Worm (Caenorhabditis elegans): ENCODE measurements around the gene srx-86.

srx-86 gene

ce11 chrV:11562643-11563042, at the start of gene srx-86:
Gene srx-86 (plus strand): TSS chrV:11562943.
- no peak for TF ChIP-seq hmg-4 (GFP tag; optimal IDR thresholded peaks at IDR 0.05)
- no peak for TF ChIP-seq sea-1 (GFP tag; conservative IDR thresholded peaks at IDR 0.05)
- TF ChIP-seq ets-7 (tag; optimal IDR thresholded peaks at IDR 0.05) = no peak
- TF ChIP-seq B0310.2 (tag; optimal IDR thresholded peaks at IDR 0.05) = no peak
- no peak for TF ChIP-seq tbx-37 (GFP tag; conservative IDR thresholded peaks at IDR 0.05)
- no peak for TF ChIP-seq aly-1 (tag; optimal IDR thresholded peaks at IDR 0.05)
- no peak for TF ChIP-seq hmbx-1 (tag; optimal IDR thresholded peaks at IDR 0.05)
- TF ChIP-seq F13C5.2 (tag; optimal IDR thresholded peaks at IDR 0.05) = no peak
- TF ChIP-seq tra-4 (tag; optimal IDR thresholded peaks at IDR 0.05) = no peak
- no peak for TF ChIP-seq scrt-1 (GFP tag; IDR thresholded peaks at IDR 0.05)
- TF ChIP-seq ama-1 (optimal IDR thresholded peaks at IDR 0.05) = no peak
- TF ChIP-seq hnd-1 (tag; optimal IDR thresholded peaks at IDR 0.05) = no peak

ce11 chrV:11513432-11513831, 49.3 kb upstream of the srx-86 start, which contains the start of gene C55A6.3:
Gene C55A6.3 (minus strand): TSS chrV:11513532.
- TF ChIP-seq hmbx-1 (tag; optimal IDR thresholded peaks at IDR 0.05) = no peak
- TF ChIP-seq ama-1 (optimal IDR thresholded peaks at IDR 0.05) = no peak
- TF ChIP-seq hmg-4 (GFP tag; optimal IDR thresholded peaks at IDR 0.05) = no peak
- TF ChIP-seq ceh-36 (tag; optimal IDR thresholded peaks at IDR 0.05) = no peak
- no peak for TF ChIP-seq scrt-1 (GFP tag; IDR thresholded peaks at IDR 0.05)
- no peak for TF ChIP-seq ets-7 (tag; optimal IDR thresholded peaks at IDR 0.05)
- TF ChIP-seq tbx-37 (GFP tag; conservative IDR thresholded peaks at IDR 0.05) = no peak
- no peak for TF ChIP-seq aly-1 (tag; optimal IDR thresholded peaks at IDR 0.05)
- TF ChIP-seq ceh-13 (GFP tag; optimal IDR thresholded peaks at IDR 0.05) = no peak

ce11 chrV:11514677-11515076, 48.1 kb upstream of the srx-86 start, which contains the start of gene C55A6.6:
Gene C55A6.6 (minus strand): TSS chrV:11514737.
- TF ChIP-seq tbx-11 (GFP tag; IDR thresholded peaks at IDR 0.05) = no peak
- no peak for TF ChIP-seq aly-1 (tag; optimal IDR thresholded peaks at IDR 0.05)
- TF ChIP-seq tbx-37 (GFP tag; conservative IDR thresholded peaks at IDR 0.05) = no peak
- no peak for TF ChIP-seq pes-1 (GFP tag; IDR thresholded peaks at IDR 0.05)
- no peak for TF ChIP-seq tra-4 (tag; optimal IDR thresholded peaks at IDR 0.05)
- no peak for TF ChIP-seq B0310.2 (tag; optimal IDR thresholded peaks at IDR 0.05)
- TF ChIP-seq F13C5.2 (tag; optimal IDR thresholded peaks at IDR 0.05) = no peak
- no peak for TF ChIP-seq ama-1 (optimal IDR thresholded peaks at IDR 0.05)

ce11 chrV:11515145-11515544, 47.6 kb upstream of the srx-86 start:
- no peak for TF ChIP-seq scrt-1 (GFP tag; IDR thresholded peaks at IDR 0.05)

ce11 chrV:11516141-11516591, 46.6 kb upstream of the srx-86 start, which contains the start of gene sdz-8:
Gene sdz-8 (minus strand): TSS chrV:11516191.
- TF ChIP-seq ceh-13 (GFP tag; optimal IDR thresholded peaks at IDR 0.05) = no peak

- TF ChIP-seq aly-1 (tag; optimal IDR thresholded peaks at IDR 0.05) (no peak), F13C5.2 (tag; optimal IDR thresholded peaks at IDR 0.05) (no peak), hmbx-1 (tag; optimal IDR thresholded peaks at IDR 0.05) (no peak), sea-1 (GFP tag; conservative IDR thresholded peaks at IDR 0.05) (no peak), pes-1 (GFP tag; IDR thresholded peaks at IDR 0.05) (no peak), ets-7 (tag; optimal IDR thresholded peaks at IDR 0.05) (no peak), ceh-13 (GFP tag; optimal IDR thresholded peaks at IDR 0.05) (no peak), hnd-1 (tag; optimal IDR thresholded peaks at IDR 0.05) (no peak)
Observed at ce11 chrV:11517789-11518188, 45.0 kb upstream of the srx-86 start, which contains the start of gene C55A6.4. Gene C55A6.4 (minus strand): TSS chrV:11517889.

- no peak for TF ChIP-seq tbx-37 (GFP tag; conservative IDR thresholded peaks at IDR 0.05)
- no peak for TF ChIP-seq F13C5.2 (tag; optimal IDR thresholded peaks at IDR 0.05)
- no peak for TF ChIP-seq flt-1 (GFP tag; IDR thresholded peaks at IDR 0.05)
- no peak for TF ChIP-seq tbx-11 (GFP tag; IDR thresholded peaks at IDR 0.05)
- TF ChIP-seq aly-1 (tag; optimal IDR thresholded peaks at IDR 0.05) = no peak
- no peak for TF ChIP-seq ceh-13 (GFP tag; optimal IDR thresholded peaks at IDR 0.05)
Observed at ce11 chrV:11520215-11520614, 42.5 kb upstream of the srx-86 start, which contains the start of the genes C55A6.11 and C55A6.7. Gene C55A6.11 (plus strand): TSS chrV:11520515. Gene C55A6.7 (minus strand): TSS chrV:11520530.

ce11 chrV:11521448-11521847, 41.3 kb upstream of the srx-86 start, which contains the start of gene pafo-1:
Gene pafo-1 (plus strand): TSS chrV:11521703.
- TF ChIP-seq tra-4 (tag; optimal IDR thresholded peaks at IDR 0.05) (no peak), flt-1 (GFP tag; IDR thresholded peaks at IDR 0.05) (0 out of 2 replicates have a peak, but pooled peaks have one; percentile 23), sea-1 (GFP tag; conservative IDR thresholded peaks at IDR 0.05) (0 out of 2 replicates have a peak, but pooled peaks have one; percentile 23), hmg-4 (GFP tag; optimal IDR thresholded peaks at IDR 0.05) (peak; percentile 27), tbx-37 (GFP tag; conservative IDR thresholded peaks at IDR 0.05) (peak; percentile 61), F13C5.2 (tag; optimal IDR thresholded peaks at IDR 0.05) (peak; percentile 83), B0310.2 (tag; optimal IDR thresholded peaks at IDR 0.05) (no peak), ceh-36 (tag; optimal IDR thresholded peaks at IDR 0.05) (peak; percentile 40)

ce11 chrV:11525338-11525737, 37.4 kb upstream of the srx-86 start:
- no peak for TF ChIP-seq pes-1 (GFP tag; IDR thresholded peaks at IDR 0.05)
- TF ChIP-seq sea-1 (GFP tag; conservative IDR thresholded peaks at IDR 0.05) = no peak
- no peak for TF ChIP-seq ets-7 (tag; optimal IDR thresholded peaks at IDR 0.05)
- no peak for TF ChIP-seq tbx-37 (GFP tag; conservative IDR thresholded peaks at IDR 0.05)
- TF ChIP-seq tra-4 (tag; optimal IDR thresholded peaks at IDR 0.05) = no peak
- TF ChIP-seq B0310.2 (tag; optimal IDR thresholded peaks at IDR 0.05) = no peak
- no peak for TF ChIP-seq hmbx-1 (tag; optimal IDR thresholded peaks at IDR 0.05)
- TF ChIP-seq ama-1 (optimal IDR thresholded peaks at IDR 0.05) = no peak
- TF ChIP-seq hmg-4 (GFP tag; optimal IDR thresholded peaks at IDR 0.05) = no peak
- no peak for TF ChIP-seq ceh-36 (tag; optimal IDR thresholded peaks at IDR 0.05)
- no peak for TF ChIP-seq ceh-13 (GFP tag; optimal IDR thresholded peaks at IDR 0.05)
- no peak for TF ChIP-seq hnd-1 (tag; optimal IDR thresholded peaks at IDR 0.05)
- no peak for TF ChIP-seq F13C5.2 (tag; optimal IDR thresholded peaks at IDR 0.05)
- TF ChIP-seq tbx-11 (GFP tag; IDR thresholded peaks at IDR 0.05) = no peak
- TF ChIP-seq scrt-1 (GFP tag; IDR thresholded peaks at IDR 0.05) = no peak
- TF ChIP-seq flt-1 (GFP tag; IDR thresholded peaks at IDR 0.05) = no peak
